Fruit fly (Drosophila melanogaster): ENCODE data around the gene CG11837.

CG11837 gene

dm6 chr3R:29027122-29027521 lies 22.2 kb upstream of the CG11837 start, which contains the start of the genes eIF4E6 and CG1951 (continued):
- TF ChIP-seq D (optimal IDR thresholded peaks at IDR 0.05) (peak; percentile 32), D (GFP tag; optimal IDR thresholded peaks at IDR 0.05) (no peak), cato (GFP tag; optimal IDR thresholded peaks at IDR 0.05; ENCODE audit: borderline replicate concordance) (no peak), ham (GFP tag; IDR thresholded peaks at IDR 0.05) (no peak), pnt (GFP tag; optimal IDR thresholded peaks at IDR 0.05) (no peak), zf30C (GFP tag; optimal IDR thresholded peaks at IDR 0.05) (no peak), Dll (GFP tag; IDR thresholded peaks at IDR 0.05; ENCODE audit: partially characterized antibody) (peak; percentile 95), CG18476 (GFP tag; optimal IDR thresholded peaks at IDR 0.05) (no peak), C15 (GFP tag; IDR thresholded peaks at IDR 0.05) (no peak), bowl (GFP tag; IDR thresholded peaks at IDR 0.05) (no peak), CG14860 (GFP tag; IDR thresholded peaks at IDR 0.05; ENCODE audit: partially characterized antibody) (peak; percentile 95), crol (GFP tag; IDR thresholded peaks at IDR 0.05) (no peak), Bdp1 (GFP tag; optimal IDR thresholded peaks at IDR 0.05) (no peak), toy (GFP tag; IDR thresholded peaks at IDR 0.05) (no peak), CG9215 (GFP tag; IDR thresholded peaks at IDR 0.05) (no peak), MTF-1 (GFP tag; optimal IDR thresholded peaks at IDR 0.05; ENCODE audit: borderline replicate concordance) (no peak), ATbp (GFP tag; optimal IDR thresholded peaks at IDR 0.05) (no peak), Sry-β (GFP tag; optimal IDR thresholded peaks at IDR 0.05) (no peak), en (GFP tag; optimal IDR thresholded peaks at IDR 0.05) (no peak), CG17328 (GFP tag; IDR thresholded peaks at IDR 0.05) (no peak), CG9817 (tag; optimal IDR thresholded peaks at IDR 0.05) (no peak), Dp (GFP tag; optimal IDR thresholded peaks at IDR 0.05) (peak; percentile 37), kay (GFP tag; optimal IDR thresholded peaks at IDR 0.05) (no peak), onecut (GFP tag; IDR thresholded peaks at IDR 0.05) (peak; percentile 99), vfl (GFP tag; optimal IDR thresholded peaks at IDR 0.05) (no peak), Atf3 (GFP tag; optimal IDR thresholded peaks at IDR 0.05) (no peak), Rfx (GFP tag; IDR thresholded peaks at IDR 0.05) (no peak; the same call in 1 of the 2 replicates), bigmax (GFP tag; optimal IDR thresholded peaks at IDR 0.05) (no peak), jumu (GFP tag; optimal IDR thresholded peaks at IDR 0.05) (no peak), pan (optimal IDR thresholded peaks at IDR 0.05) (no peak), pan (GFP tag; optimal IDR thresholded peaks at IDR 0.05 in 1 of 2, IDR thresholded peaks at IDR 0.05 in 1 of 2) (no peak), Lpt (GFP tag; optimal IDR thresholded peaks at IDR 0.05) (no peak), H2.0 (GFP tag; IDR thresholded peaks at IDR 0.05) (no peak), kah (GFP tag; optimal IDR thresholded peaks at IDR 0.05) (peak; percentile 72), CG17361 (GFP tag; IDR thresholded peaks at IDR 0.05) (no peak), CG6854 (GFP tag; optimal IDR thresholded peaks at IDR 0.05) (no peak), CG13287 (GFP tag; IDR thresholded peaks at IDR 0.05; ENCODE audit: partially characterized antibody) (peak; percentile 98), HmgZ (tag; optimal IDR thresholded peaks at IDR 0.05) (peak; percentile 27), MESR4 (GFP tag; optimal IDR thresholded peaks at IDR 0.05) (peak; percentile 90), pzg (GFP tag; optimal IDR thresholded peaks at IDR 0.05) (peak; percentile 68), chif (GFP tag; optimal IDR thresholded peaks at IDR 0.05) (no peak), Myb (GFP tag; optimal IDR thresholded peaks at IDR 0.05) (peak; percentile 47), CG3838 (GFP tag; optimal IDR thresholded peaks at IDR 0.05) (no peak), grn (GFP tag; optimal IDR thresholded peaks at IDR 0.05) (no peak), CG18262 (tag; optimal IDR thresholded peaks at IDR 0.05) (no peak), Ravus (GFP tag; IDR thresholded peaks at IDR 0.05) (no peak), grau (tag; optimal IDR thresholded peaks at IDR 0.05) (no peak), CG12104 (GFP tag; optimal IDR thresholded peaks at IDR 0.05) (no peak), caup (GFP tag; optimal IDR thresholded peaks at IDR 0.05; ENCODE audit: severe bottlenecking) (no peak), emc (GFP tag; optimal IDR thresholded peaks at IDR 0.05) (no peak), CG10431 (GFP tag; optimal IDR thresholded peaks at IDR 0.05) (no peak), CG10565 (GFP tag; optimal IDR thresholded peaks at IDR 0.05) (no peak), CG7556 (GFP tag; optimal IDR thresholded peaks at IDR 0.05) (no peak)

Measured in whole organism, embryonic.